Worm (Caenorhabditis elegans) whole organism, L3 larva: ENCODE measurements around the gene lin-15B.

Source experiments
- ama-1 ChIP-seq: fragments of 150-350 bp; optimal IDR thresholded peaks from 2 replicates; lab custom pipeline; 2018
- daf-12 ChIP-seq: fragments of 150-350 bp; optimal IDR thresholded peaks from 2 replicates; lab custom pipeline; 2014; ENCODE audit warnings: missing biosample characterization, missing genetic modification reagents, missing genetic modification characterization
- elt-3 ChIP-seq, 3 experiments: fragments of 150-350 bp in 1 of 3; sonication (generic microtip) in 2 of 3; optimal IDR thresholded peaks; 2 replicates in 2 of 3; 4 replicates in 1 of 3; lab custom pipeline; 2014 to 2017; ENCODE audit warnings: missing biosample characterization in 3 of 3, missing genetic modification characterization in 3 of 3
- nhr-11 ChIP-seq: fragments of 150-350 bp; optimal IDR thresholded peaks from 2 replicates; lab custom pipeline; 2014; ENCODE audit warnings: missing biosample characterization, missing genetic modification characterization

DNA sequence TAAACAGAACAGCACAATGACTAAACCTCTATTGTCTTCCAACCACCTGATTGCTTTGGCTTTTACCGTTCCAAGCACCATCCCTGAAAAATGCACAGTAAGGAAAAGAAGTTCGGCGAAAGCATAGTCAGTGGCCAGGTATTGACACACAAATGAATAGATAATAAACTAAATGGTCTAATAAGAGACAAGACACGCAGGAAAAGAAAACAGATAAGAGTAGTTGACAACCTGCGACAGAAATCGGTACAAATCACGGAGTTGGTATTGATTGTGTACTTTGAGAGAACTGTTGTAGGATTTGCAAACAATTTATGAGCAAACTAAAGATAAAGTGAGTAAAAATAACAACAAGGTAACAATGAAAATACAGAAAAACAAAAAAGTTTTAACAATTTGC, 45.5 kb downstream of the lin-15B start, which contains the start of gene Y7A5A.1:
- TF ChIP-seq nhr-11 (tag; lab: Kevin White, UChicago) (no peak), daf-12 (no peak), ama-1 (lab: Kevin White, UChicago) (no peak), elt-3 (tag; optimal IDR thresholded peaks at IDR 0.05; lab: Kevin White, UChicago) (no peak)
